Worm (Caenorhabditis elegans): ENCODE data around the gene pst-1.

ce11 chrV:5927347-5927746 is 15.9 kb upstream of the pst-1 start, which contains the start of gene srsx-17:
- TF ChIP-seq scrt-1 (GFP tag; IDR thresholded peaks at IDR 0.05), result no peak
- TF ChIP-seq B0310.2 (tag; optimal IDR thresholded peaks at IDR 0.05), result no peak
- no peak for TF ChIP-seq ama-1 (optimal IDR thresholded peaks at IDR 0.05)
- no peak for TF ChIP-seq ceh-13 (GFP tag; optimal IDR thresholded peaks at IDR 0.05)
- no peak for TF ChIP-seq flt-1 (GFP tag; IDR thresholded peaks at IDR 0.05)
- no peak for TF ChIP-seq aly-1 (tag; optimal IDR thresholded peaks at IDR 0.05)

Data from whole organism, early embryonic.